Worm (Caenorhabditis elegans) whole organism, L2 larva: ENCODE results near the gene tdp-1.

Experiments used
- elt-1 ChIP-seq: fragments of 150-350 bp; optimal IDR thresholded peaks from 2 replicates; lab custom pipeline; 2014; ENCODE audit warnings: missing biosample characterization, missing genetic modification characterization
- fos-1 ChIP-seq: fragments of 150-350 bp; optimal IDR thresholded peaks from 2 replicates; lab custom pipeline; 2014; ENCODE audit warnings: missing biosample characterization, missing genetic modification characterization

Gene tdp-1

ce11 chrII:9042059-9042458 lies 44.4 kb downstream of the tdp-1 start:
- TF ChIP-seq fos-1 (tag; lab: Kevin White, UChicago): peak; percentile 71
- TF ChIP-seq elt-1 (tag; lab: Kevin White, UChicago): no peak
